Worm (Caenorhabditis elegans) whole organism, L1 larva: ENCODE data around the gene T26A5.8.

Experiments
- C04F5.9 ChIP-seq: sonication (generic microtip); optimal IDR thresholded peaks from 2 replicates; lab custom pipeline; 2016; ENCODE audit warnings: missing genetic modification characterization, missing compliant biosample characterization
- F16B12.6 ChIP-seq: fragments of 150-350 bp; optimal IDR thresholded peaks from 2 replicates; lab custom pipeline; 2014; ENCODE audit warnings: missing biosample characterization, missing genetic modification characterization
- aha-1 ChIP-seq: fragments of 150-350 bp; optimal IDR thresholded peaks from 2 replicates; lab custom pipeline; 2014; ENCODE audit warnings: missing biosample characterization, missing genetic modification characterization
- aly-2 ChIP-seq: fragments of 150-350 bp; optimal IDR thresholded peaks from 2 replicates; lab custom pipeline; 2014; ENCODE audit warnings: missing biosample characterization, missing genetic modification characterization
- blmp-1 ChIP-seq: fragments of 150-350 bp; optimal IDR thresholded peaks from 2 replicates; lab custom pipeline; 2014; ENCODE audit warnings: missing biosample characterization, missing genetic modification characterization
- ceh-88 ChIP-seq: fragments of 200-800 bp; sonication (Bioruptor generic); IDR thresholded peaks from 2 replicates; pipeline ENCODE4 v1.3.6; 2022; ENCODE audit warnings: missing genetic modification characterization, missing compliant biosample characterization
- ceh-90 ChIP-seq: sonication (generic microtip); optimal IDR thresholded peaks from 2 replicates; lab custom pipeline; 2016; ENCODE audit warnings: missing genetic modification characterization, missing compliant biosample characterization
- dpl-1 ChIP-seq, 3 experiments: fragments of 150-350 bp in 2 of 3; sonication (generic microtip) in 1 of 3; optimal IDR thresholded peaks; 2 replicates each; lab custom pipeline; 2014 to 2017; ENCODE audit warnings: missing biosample characterization in 3 of 3, missing genetic modification characterization in 3 of 3, missing genetic modification reagents in 3 of 3
- dsc-1 ChIP-seq: sonication (generic microtip); optimal IDR thresholded peaks from 2 replicates; lab custom pipeline; 2016; ENCODE audit warnings: mild to moderate bottlenecking, missing genetic modification characterization, missing compliant biosample characterization
- efl-1 ChIP-seq, 4 experiments: fragments of 150-350 bp; optimal IDR thresholded peaks in 3 of 4; peaks in 1 of 4; 1 replicate in 1 of 4; 2 replicates in 3 of 4; lab custom pipeline; 2014; ENCODE audit warnings: missing biosample characterization in 2 of 4, missing genetic modification characterization in 2 of 4, missing genetic modification reagents in 2 of 4
- efl-3 ChIP-seq: fragments of 200-800 bp; sonication (Bioruptor generic); optimal IDR thresholded peaks from 2 replicates; lab custom pipeline; 2018; ENCODE audit warnings: mild to moderate bottlenecking, missing genetic modification characterization, missing compliant biosample characterization
- egl-27 ChIP-seq, 2 experiments: fragments of 150-350 bp in 1 of 2; sonication (generic microtip); optimal IDR thresholded peaks; 3 replicates each; lab custom pipeline; 2017 to 2018; ENCODE audit warnings: missing biosample characterization in 2 of 2, missing genetic modification characterization in 2 of 2, missing genetic modification reagents in 2 of 2
- ets-5 ChIP-seq: fragments of 200-800 bp; sonication (Bioruptor generic); IDR thresholded peaks from 2 replicates; pipeline ENCODE4 v1.3.6; 2022; ENCODE audit warnings: missing genetic modification characterization, missing compliant biosample characterization
- fkh-4 ChIP-seq: sonication (generic microtip); optimal IDR thresholded peaks from 2 replicates; lab custom pipeline; 2016; ENCODE audit warnings: missing compliant biosample characterization, missing genetic modification characterization, borderline replicate concordance
- fkh-8 ChIP-seq: sonication (generic microtip); optimal IDR thresholded peaks from 2 replicates; lab custom pipeline; 2016; ENCODE audit warnings: mild to moderate bottlenecking, missing genetic modification characterization, missing compliant biosample characterization
- fos-1 ChIP-seq: fragments of 150-350 bp; optimal IDR thresholded peaks from 2 replicates; lab custom pipeline; 2014; ENCODE audit warnings: missing biosample characterization, missing genetic modification characterization
- grh-1 ChIP-seq: fragments of 200-800 bp; sonication (Bioruptor generic); IDR thresholded peaks from 2 replicates; pipeline ENCODE4 v1.3.6; 2022; ENCODE audit warnings: missing genetic modification reagents, missing genetic modification characterization, missing compliant biosample characterization
- hpl-2 ChIP-seq: fragments of 150-350 bp; optimal IDR thresholded peaks from 2 replicates; lab custom pipeline; 2014; ENCODE audit warnings: missing biosample characterization, missing genetic modification reagents, missing genetic modification characterization
- irx-1 ChIP-seq: sonication (generic microtip); optimal IDR thresholded peaks from 2 replicates; lab custom pipeline; 2016; ENCODE audit warnings: missing genetic modification characterization, missing compliant biosample characterization
- isw-1 ChIP-seq: fragments of 200-800 bp; sonication (Bioruptor generic); IDR thresholded peaks from 2 replicates; pipeline ENCODE4 v1.3.6; 2022; ENCODE audit warnings: missing genetic modification characterization, missing compliant biosample characterization
- jun-1 ChIP-seq: fragments of 150-350 bp; optimal IDR thresholded peaks from 2 replicates; lab custom pipeline; 2014; ENCODE audit warnings: missing biosample characterization, missing genetic modification reagents, missing genetic modification characterization
- lin-14 ChIP-seq: fragments of 200-800 bp; sonication (Bioruptor generic); optimal IDR thresholded peaks from 2 replicates; lab custom pipeline; 2018; ENCODE audit warnings: mild to moderate bottlenecking, missing genetic modification characterization, moderate library complexity, missing compliant biosample characterization
- lin-15B ChIP-seq: fragments of 150-350 bp; sonication (generic microtip); optimal IDR thresholded peaks from 3 replicates; lab custom pipeline; 2014; ENCODE audit warnings: missing biosample characterization, missing genetic modification characterization
- lin-35 ChIP-seq, 2 experiments: fragments of 150-350 bp; optimal IDR thresholded peaks; 2 replicates each; lab custom pipeline; 2014; ENCODE audit warnings: missing biosample characterization in 2 of 2, missing genetic modification characterization in 2 of 2, missing genetic modification reagents in 2 of 2
- lsy-2 ChIP-seq, 2 experiments: fragments of 150-350 bp; optimal IDR thresholded peaks; 2 replicates each; lab custom pipeline; 2014; ENCODE audit warnings: missing biosample characterization in 2 of 2, missing genetic modification characterization in 2 of 2
- mab-9 ChIP-seq: fragments of 200-800 bp; sonication (Bioruptor generic); IDR thresholded peaks from 2 replicates; pipeline ENCODE4 v1.3.6; 2022; ENCODE audit warnings: missing genetic modification reagents, missing genetic modification characterization, missing compliant biosample characterization
- mef-2 ChIP-seq: fragments of 150-350 bp; optimal IDR thresholded peaks from 2 replicates; lab custom pipeline; 2014; ENCODE audit warnings: missing biosample characterization, missing genetic modification characterization
- mep-1 ChIP-seq: fragments of 150-350 bp; optimal IDR thresholded peaks from 2 replicates; lab custom pipeline; 2014; ENCODE audit warnings: missing biosample characterization, missing genetic modification characterization
- nhr-11 ChIP-seq: fragments of 150-350 bp; optimal IDR thresholded peaks from 2 replicates; lab custom pipeline; 2014; ENCODE audit warnings: missing biosample characterization, missing genetic modification characterization
- nhr-19 ChIP-seq: fragments of 200-800 bp; sonication (Bioruptor generic); conservative IDR thresholded peaks from 2 replicates; pipeline ENCODE4 v1.3.6; 2022; ENCODE audit warnings: missing genetic modification characterization, missing compliant biosample characterization
- nhr-20 ChIP-seq: sonication (generic microtip); optimal IDR thresholded peaks from 2 replicates; lab custom pipeline; 2016; ENCODE audit warnings: mild to moderate bottlenecking, missing genetic modification characterization, missing compliant biosample characterization
- nhr-71 ChIP-seq: sonication (generic microtip); optimal IDR thresholded peaks from 2 replicates; lab custom pipeline; 2016; ENCODE audit warnings: mild to moderate bottlenecking, missing genetic modification characterization, moderate library complexity, missing compliant biosample characterization
- nhr-77 ChIP-seq: fragments of 150-350 bp; optimal IDR thresholded peaks from 2 replicates; lab custom pipeline; 2014; ENCODE audit warnings: missing biosample characterization, missing genetic modification characterization
- nhr-85 ChIP-seq: sonication (generic microtip); peaks from one replicate; lab custom pipeline; 2016; ENCODE audit warnings: missing genetic modification characterization, inconsistent platforms, missing compliant biosample characterization
- pax-3 ChIP-seq: fragments of 200-800 bp; sonication (Bioruptor generic); optimal IDR thresholded peaks from 2 replicates; lab custom pipeline; 2018; ENCODE audit warnings: mild to moderate bottlenecking, missing genetic modification characterization, moderate library complexity, missing compliant biosample characterization
- rnt-1 ChIP-seq: sonication (generic microtip); optimal IDR thresholded peaks from 2 replicates; lab custom pipeline; 2016; ENCODE audit warnings: mild to moderate bottlenecking, missing genetic modification characterization, moderate library complexity, missing compliant biosample characterization
- snu-23 ChIP-seq: sonication (generic microtip); optimal IDR thresholded peaks from 2 replicates; lab custom pipeline; 2016; ENCODE audit warnings: missing genetic modification characterization, missing compliant biosample characterization
- sptf-1 ChIP-seq: fragments of 150-350 bp; optimal IDR thresholded peaks from 2 replicates; lab custom pipeline; 2014; ENCODE audit warnings: missing biosample characterization, missing genetic modification characterization
- swsn-7 ChIP-seq: sonication (generic microtip); optimal IDR thresholded peaks from 2 replicates; lab custom pipeline; 2016; ENCODE audit warnings: missing genetic modification characterization, missing compliant biosample characterization
- unc-130 ChIP-seq: fragments of 150-350 bp; optimal IDR thresholded peaks from 2 replicates; lab custom pipeline; 2017; ENCODE audit warnings: missing biosample characterization, missing genetic modification characterization, inconsistent platforms
- unc-30 ChIP-seq: sonication (generic microtip); optimal IDR thresholded peaks from 2 replicates; lab custom pipeline; 2017; ENCODE audit warnings: missing biosample characterization, missing genetic modification characterization
- unc-62 ChIP-seq: fragments of 150-350 bp; optimal IDR thresholded peaks from 2 replicates; lab custom pipeline; 2014; ENCODE audit warnings: missing biosample characterization, missing genetic modification reagents, missing genetic modification characterization
- vab-15 ChIP-seq: sonication (generic microtip); optimal IDR thresholded peaks from 2 replicates; lab custom pipeline; 2017; ENCODE audit warnings: missing genotype, mild to moderate bottlenecking, missing genetic modification characterization, missing compliant biosample characterization
- zag-1 ChIP-seq: fragments of 150-350 bp; optimal IDR thresholded peaks from 2 replicates; lab custom pipeline; 2014; ENCODE audit warnings: missing biosample characterization, missing genetic modification characterization
- ztf-11 ChIP-seq, 2 experiments: sonication (generic microtip); optimal IDR thresholded peaks; 2 replicates each; lab custom pipeline; 2016 to 2017; ENCODE audit warnings: missing genetic modification characterization in 2 of 2, missing biosample characterization in 1 of 2, missing compliant biosample characterization in 1 of 2
- ztf-4 ChIP-seq: fragments of 150-350 bp; optimal IDR thresholded peaks from 2 replicates; lab custom pipeline; 2014; ENCODE audit warnings: missing biosample characterization, missing genetic modification characterization

Gene T26A5.8

ce11 chrIII:6453665-6454064 lies 9.0 kb downstream of the T26A5.8 start (continued):
- TF ChIP-seq sptf-1 (tag; lab: Kevin White, UChicago) (no peak), nhr-19 (GFP tag; lab: Robert Waterston, UW) (peak; percentile 78), aha-1 (tag; lab: Kevin White, UChicago) (no peak), aly-2 (tag; lab: Kevin White, UChicago) (peak; percentile 43), hpl-2 (GFP tag; lab: Kevin White, UChicago) (peak; percentile 49), unc-130 (no peak), blmp-1 (tag; lab: Kevin White, UChicago) (peak; percentile 93), fos-1 (tag; lab: Kevin White, UChicago) (peak; percentile 70), ets-5 (GFP tag; lab: Robert Waterston, UW) (no peak), irx-1 (no peak), snu-23 (GFP tag; lab: Kevin White, UChicago) (peak; percentile 86), zag-1 (tag; lab: Kevin White, UChicago) (peak; percentile 11), unc-30 (tag; lab: Kevin White, UChicago) (no peak), mab-9 (GFP tag; lab: Robert Waterston, UW) (no peak), nhr-71 (peak; percentile 85), fkh-4 (tag; lab: Kevin White, UChicago) (no peak), ceh-90 (tag; lab: Kevin White, UChicago) (no peak), ceh-88 (GFP tag; lab: Robert Waterston, UW) (peak; percentile 51; the same call in 1 of the 2 replicates), lin-15B (peak; percentile 55), efl-3 (GFP tag; lab: Kevin White, UChicago) (no peak), dsc-1 (tag; lab: Kevin White, UChicago) (peak; percentile 29), C04F5.9 (tag; lab: Kevin White, UChicago) (no peak), nhr-77 (tag; lab: Kevin White, UChicago) (peak; percentile 85), efl-1 (optimal IDR thresholded peaks at IDR 0.05; lab: Kevin White, UChicago) (peak; percentile 84 to 89), efl-1 (GFP tag; optimal IDR thresholded peaks at IDR 0.05 in 1 of 2; lab: Kevin White, UChicago) (peak; percentile 72 to 97), vab-15 (no peak), ztf-11 (tag; optimal IDR thresholded peaks at IDR 0.05; lab: Kevin White, UChicago) (no peak), rnt-1 (peak; percentile 83), fkh-8 (peak; percentile 75), mep-1 (peak; percentile 49), pax-3 (tag; lab: Kevin White, UChicago) (no peak), nhr-85 (tag; lab: Kevin White, UChicago) (peak; percentile 83), ztf-4 (peak; percentile 66), nhr-20 (tag; lab: Kevin White, UChicago) (peak; percentile 77), egl-27 (tag; optimal IDR thresholded peaks at IDR 0.05; lab: Kevin White, UChicago) (no peak), grh-1 (no peak), unc-62 (GFP tag; lab: Kevin White, UChicago) (no peak)

- TF ChIP-seq lin-14 (GFP tag; lab: Kevin White, UChicago) (peak; percentile 16), dpl-1 (GFP tag; optimal IDR thresholded peaks at IDR 0.05; lab: Kevin White, UChicago) (peak; percentile 20 to 76 (median 64)), ceh-88 (GFP tag; lab: Robert Waterston, UW) (no peak), efl-1 (optimal IDR thresholded peaks at IDR 0.05; lab: Kevin White, UChicago) (peak; percentile 38 to 75), efl-1 (GFP tag; optimal IDR thresholded peaks at IDR 0.05 in 1 of 2; lab: Kevin White, UChicago) (peak; percentile 53 to 94), mef-2 (tag; lab: Kevin White, UChicago) (no peak), lin-35 (GFP tag; optimal IDR thresholded peaks at IDR 0.05; lab: Kevin White, UChicago) (peak; percentile 29 to 54), isw-1 (GFP tag; lab: Robert Waterston, UW) (no peak), swsn-7 (tag; lab: Kevin White, UChicago) (no peak), nhr-11 (tag; lab: Kevin White, UChicago) (no peak), jun-1 (tag; lab: Kevin White, UChicago) (no peak), vab-15 (no peak), lsy-2 (tag; optimal IDR thresholded peaks at IDR 0.05; lab: Kevin White, UChicago) (peak in 1 of 2 experiments; percentile 31), blmp-1 (tag; lab: Kevin White, UChicago) (peak; percentile 60), nhr-71 (peak; percentile 19), unc-130 (no peak), F16B12.6 (tag; lab: Kevin White, UChicago) (no peak)
Measured at ce11 chrIII:6452683-6453082, 10.0 kb downstream of the T26A5.8 start.
